ENCODE assay signal across 3 fruit fly cellular contexts in the genomic region with DNA sequence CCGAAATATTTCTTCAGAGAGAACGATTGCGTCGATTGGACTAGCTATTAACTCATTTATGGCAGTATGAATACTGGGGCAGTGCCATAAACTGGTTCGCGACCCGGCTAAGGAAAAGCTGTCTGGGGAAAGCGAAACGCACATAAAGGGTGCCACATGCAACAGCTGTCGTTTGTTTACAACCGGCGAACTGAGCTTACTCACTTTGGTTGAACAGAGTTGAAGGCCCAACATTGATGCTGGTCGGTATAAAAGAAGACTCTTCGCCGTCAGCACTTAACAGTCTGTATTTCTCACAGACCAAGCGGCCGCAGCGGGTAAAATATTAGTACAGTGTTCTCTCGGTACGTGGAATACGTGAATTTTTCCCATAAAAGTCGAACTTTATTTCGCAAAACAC.
TF ChIP-seq lines count a peak whose summit lies in the region.

No protein-coding gene starts in this region.

- peak; percentile 67 for TF ChIP-seq CTCF in whole organism, embryonic (GFP tag; optimal IDR thresholded peaks at IDR 0.05; lab: Kevin White, UChicago)

TF ChIP-seq in whole organism, embryonic, 481 proteins besides CTCF, POLR2A, EP300 and RAD21 (continues in another document):
- no peak for TF ChIP-seq CG14050 (GFP tag; IDR thresholded peaks at IDR 0.05; lab: Robert Waterston, UW)
- TF ChIP-seq ci (GFP tag; IDR thresholded peaks at IDR 0.05; lab: Robert Waterston, UW) = peak; percentile 68; the same call in 2 of the 3 replicates
- peak; percentile 6 for TF ChIP-seq pzg (GFP tag; optimal IDR thresholded peaks at IDR 0.05; lab: Kevin White, UChicago)
- TF ChIP-seq kay (GFP tag; optimal IDR thresholded peaks at IDR 0.05; lab: Kevin White, UChicago) = no peak
- TF ChIP-seq zen (tag; optimal IDR thresholded peaks at IDR 0.05; lab: Kevin White, UChicago) = no peak
- TF ChIP-seq Nf-YC (tag; optimal IDR thresholded peaks at IDR 0.05; lab: Kevin White, UChicago) = no peak
- no peak for TF ChIP-seq MESR4 (GFP tag; optimal IDR thresholded peaks at IDR 0.05; lab: Kevin White, UChicago)
- TF ChIP-seq slbo (GFP tag; IDR thresholded peaks at IDR 0.05; lab: Robert Waterston, UW) = 0 out of 2 replicates have a peak, but pooled peaks have one; percentile 15
- no peak for TF ChIP-seq Doc2 (GFP tag; IDR thresholded peaks at IDR 0.05; lab: Robert Waterston, UW)
- TF ChIP-seq CG15601 (tag; optimal IDR thresholded peaks at IDR 0.05; lab: Kevin White, UChicago) = peak; percentile 100
- TF ChIP-seq CG3838 (GFP tag; optimal IDR thresholded peaks at IDR 0.05; lab: Kevin White, UChicago) = no peak
- TF ChIP-seq CG13123 (GFP tag; optimal IDR thresholded peaks at IDR 0.05; lab: Kevin White, UChicago) = no peak
- TF ChIP-seq CG11504 (tag; optimal IDR thresholded peaks at IDR 0.05; lab: Kevin White, UChicago) = peak; percentile 19
- peak; percentile 22 for TF ChIP-seq CG18599 (GFP tag; optimal IDR thresholded peaks at IDR 0.05; lab: Kevin White, UChicago)
- no peak for TF ChIP-seq tin (GFP tag; optimal IDR thresholded peaks at IDR 0.05; lab: Kevin White, UChicago)
- TF ChIP-seq CG17829 (tag; optimal IDR thresholded peaks at IDR 0.05; lab: Kevin White, UChicago) = no peak
- no peak for TF ChIP-seq CG10979 (tag; optimal IDR thresholded peaks at IDR 0.05; lab: Kevin White, UChicago)
- no peak for TF ChIP-seq Atf3 (GFP tag; optimal IDR thresholded peaks at IDR 0.05; lab: Kevin White, UChicago)
- TF ChIP-seq D19B (GFP tag; optimal IDR thresholded peaks at IDR 0.05; lab: Kevin White, UChicago) = no peak
- 0 out of 2 replicates have a peak, but pooled peaks have one; percentile 53 for TF ChIP-seq ara (GFP tag; IDR thresholded peaks at IDR 0.05; lab: Robert Waterston, UW)
- 0 out of 2 replicates have a peak, but pooled peaks have one; percentile 13 for TF ChIP-seq CG13287 (GFP tag; IDR thresholded peaks at IDR 0.05; lab: Robert Waterston, UW; ENCODE audit: partially characterized antibody)
- TF ChIP-seq Taf1 (GFP tag; IDR thresholded peaks at IDR 0.05; lab: Robert Waterston, UW) = no peak
- no peak for TF ChIP-seq ase (GFP tag; IDR thresholded peaks at IDR 0.05; lab: Robert Waterston, UW)
- peak; percentile 33 for TF ChIP-seq CG15514 (GFP tag; optimal IDR thresholded peaks at IDR 0.05; lab: Kevin White, UChicago)
- TF ChIP-seq ttk (GFP tag; IDR thresholded peaks at IDR 0.05; lab: Robert Waterston, UW) = no peak
- TF ChIP-seq grau (tag; optimal IDR thresholded peaks at IDR 0.05; lab: Kevin White, UChicago) = peak; percentile 60
- TF ChIP-seq Hr51 (GFP tag; optimal IDR thresholded peaks at IDR 0.05; lab: Kevin White, UChicago) = no peak
- TF ChIP-seq CG2889 (GFP tag; IDR thresholded peaks at IDR 0.05; lab: Robert Waterston, UW) = no peak
- no peak for TF ChIP-seq slp2 (GFP tag; optimal IDR thresholded peaks at IDR 0.05; lab: Kevin White, UChicago)

TF ChIP-seq in whole organism, prepupa, 60 proteins besides CTCF, POLR2A, EP300 and RAD21 (continues in another document):
- TF ChIP-seq dac (GFP tag; optimal IDR thresholded peaks at IDR 0.05; lab: Kevin White, UChicago) = no peak
- TF ChIP-seq CG15336 (GFP tag; IDR thresholded peaks at IDR 0.05; lab: Robert Waterston, UW) = peak; percentile 30; the same call in 1 of the 2 replicates
- TF ChIP-seq dsx (GFP tag; optimal IDR thresholded peaks at IDR 0.05; lab: Kevin White, UChicago; ENCODE audit: poor library complexity, severe bottlenecking) = no peak
- no peak for TF ChIP-seq fkh (GFP tag; optimal IDR thresholded peaks at IDR 0.05; lab: Kevin White, UChicago)
- TF ChIP-seq CG8119 (GFP tag; IDR thresholded peaks at IDR 0.05; lab: Robert Waterston, UW) = no peak; the same call in 2 of the 3 replicates
- TF ChIP-seq OdsH (GFP tag; optimal IDR thresholded peaks at IDR 0.05; lab: Kevin White, UChicago) = peak; percentile 0
- TF ChIP-seq CG3032 (tag; optimal IDR thresholded peaks at IDR 0.05; lab: Kevin White, UChicago) = no peak
- peak; percentile 30 for TF ChIP-seq CG32006 (GFP tag; optimal IDR thresholded peaks at IDR 0.05; lab: Kevin White, UChicago)
- no peak for TF ChIP-seq acj6 (GFP tag; optimal IDR thresholded peaks at IDR 0.05; lab: Kevin White, UChicago)
- TF ChIP-seq Hr39 (GFP tag; optimal IDR thresholded peaks at IDR 0.05; lab: Kevin White, UChicago) = no peak
- TF ChIP-seq pdm3 (GFP tag; optimal IDR thresholded peaks at IDR 0.05; lab: Kevin White, UChicago) = no peak
- no peak for TF ChIP-seq lz (GFP tag; optimal IDR thresholded peaks at IDR 0.05; lab: Kevin White, UChicago)
- TF ChIP-seq fd59A (GFP tag; optimal IDR thresholded peaks at IDR 0.05; lab: Kevin White, UChicago) = no peak
- TF ChIP-seq Sox15 (GFP tag; optimal IDR thresholded peaks at IDR 0.05; lab: Kevin White, UChicago) = no peak
- TF ChIP-seq Gug (GFP tag; IDR thresholded peaks at IDR 0.05; lab: Robert Waterston, UW) = no peak
- TF ChIP-seq Eip78C (GFP tag; lab: Kevin White, UChicago) = peak; percentile 32
- TF ChIP-seq CG16779 (tag; optimal IDR thresholded peaks at IDR 0.05; lab: Kevin White, UChicago) = no peak
- TF ChIP-seq net (GFP tag; optimal IDR thresholded peaks at IDR 0.05; lab: Kevin White, UChicago) = no peak
- TF ChIP-seq CG11762 (GFP tag; optimal IDR thresholded peaks at IDR 0.05; lab: Kevin White, UChicago; ENCODE audit: insufficient read depth) = no peak
- no peak for TF ChIP-seq CG6163 (GFP tag; IDR thresholded peaks at IDR 0.05; lab: Robert Waterston, UW)
- TF ChIP-seq CG6854 (GFP tag; optimal IDR thresholded peaks at IDR 0.05; lab: Kevin White, UChicago) = no peak
- TF ChIP-seq Hr38 (GFP tag; optimal IDR thresholded peaks at IDR 0.05; lab: Kevin White, UChicago) = no peak
- TF ChIP-seq topi (GFP tag; optimal IDR thresholded peaks at IDR 0.05; lab: Kevin White, UChicago) = no peak
- peak; percentile 3 for TF ChIP-seq CG6276 (GFP tag; optimal IDR thresholded peaks at IDR 0.05; lab: Kevin White, UChicago)
- no peak for TF ChIP-seq esn (GFP tag; optimal IDR thresholded peaks at IDR 0.05; lab: Kevin White, UChicago)
- no peak for TF ChIP-seq Lpt (GFP tag; optimal IDR thresholded peaks at IDR 0.05; lab: Kevin White, UChicago)
- no peak for TF ChIP-seq CG9139 (GFP tag; optimal IDR thresholded peaks at IDR 0.05; lab: Kevin White, UChicago)
- no peak for TF ChIP-seq vri (GFP tag; optimal IDR thresholded peaks at IDR 0.05; lab: Kevin White, UChicago)
- TF ChIP-seq eg (GFP tag; IDR thresholded peaks at IDR 0.05; lab: Robert Waterston, UW) = 0 out of 3 replicates have a peak, but pooled peaks have one; percentile 16
- TF ChIP-seq svp (GFP tag; lab: Kevin White, UChicago) = no peak
- TF ChIP-seq fd85E (GFP tag; optimal IDR thresholded peaks at IDR 0.05; lab: Kevin White, UChicago) = no peak

TF ChIP-seq in whole organism, pupa, 21 proteins besides CTCF, POLR2A, EP300 and RAD21:
- TF ChIP-seq CG4496 (GFP tag; IDR thresholded peaks at IDR 0.05; lab: Robert Waterston, UW) (peak; percentile 35; the same call in 1 of the 3 replicates), CG8301 (tag; optimal IDR thresholded peaks at IDR 0.05; lab: Kevin White, UChicago) (peak; percentile 6), CG12605 (GFP tag; IDR thresholded peaks at IDR 0.05; lab: Robert Waterston, UW) (0 out of 2 replicates have a peak, but pooled peaks have one; percentile 22), CG32121 (GFP tag; IDR thresholded peaks at IDR 0.05; lab: Robert Waterston, UW) (0 out of 2 replicates have a peak, but pooled peaks have one; percentile 17), CG9948 (tag; optimal IDR thresholded peaks at IDR 0.05; lab: Kevin White, UChicago) (no peak), gl (tag; optimal IDR thresholded peaks at IDR 0.05; lab: Kevin White, UChicago) (no peak), Pif1A (GFP tag; optimal IDR thresholded peaks at IDR 0.05; lab: Kevin White, UChicago) (no peak), Ets98B (GFP tag; IDR thresholded peaks at IDR 0.05; lab: Robert Waterston, UW) (no peak; the same call in 1 of the 2 replicates), CG14655 (GFP tag; optimal IDR thresholded peaks at IDR 0.05; lab: Kevin White, UChicago) (peak; percentile 35), rn (GFP tag; IDR thresholded peaks at IDR 0.05; lab: Robert Waterston, UW) (no peak), Pif1B (GFP tag; optimal IDR thresholded peaks at IDR 0.05; lab: Kevin White, UChicago) (no peak), fd96Ca (GFP tag; IDR thresholded peaks at IDR 0.05; lab: Robert Waterston, UW) (peak; percentile 31; the same call in 1 of the 3 replicates)
TF ChIP-seq in whole organism, pupa: peak in this region for 6.
